Worm (Caenorhabditis elegans) whole organism, dauer: ENCODE data around the gene F32H5.4.

Source experiments
- unc-62 ChIP-seq: sonication (generic microtip); optimal IDR thresholded peaks from 2 replicates; lab custom pipeline; 2017; ENCODE audit warnings: missing biosample characterization, missing genetic modification reagents, missing genetic modification characterization

F32H5.4 gene

DNA sequence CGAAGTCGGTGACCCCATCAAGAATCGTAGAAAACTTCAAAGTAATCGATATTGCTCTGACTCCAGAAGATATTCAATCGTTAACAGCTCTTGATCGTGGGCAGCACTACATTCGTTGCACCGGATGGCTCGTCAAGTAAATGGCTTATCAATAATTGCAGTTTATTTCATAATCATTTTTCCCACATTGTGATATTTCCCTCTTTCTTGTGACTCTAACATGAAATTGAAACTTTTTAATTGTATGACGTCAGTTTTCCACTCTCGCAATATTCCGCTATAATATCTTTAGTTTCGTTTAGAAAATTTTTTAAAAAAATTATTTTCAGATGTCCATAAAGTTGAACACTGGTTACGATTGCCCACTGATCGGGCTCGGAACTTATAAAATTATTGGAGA is 47.6 kb downstream of the F32H5.4 start, which contains the start of gene F53F1.3:
Gene F53F1.3, plus strand, starts transcription at position 330 of the 400 bp plus-strand sequence.
- no peak for TF ChIP-seq unc-62 (GFP tag; lab: Kevin White, UChicago)

DNA sequence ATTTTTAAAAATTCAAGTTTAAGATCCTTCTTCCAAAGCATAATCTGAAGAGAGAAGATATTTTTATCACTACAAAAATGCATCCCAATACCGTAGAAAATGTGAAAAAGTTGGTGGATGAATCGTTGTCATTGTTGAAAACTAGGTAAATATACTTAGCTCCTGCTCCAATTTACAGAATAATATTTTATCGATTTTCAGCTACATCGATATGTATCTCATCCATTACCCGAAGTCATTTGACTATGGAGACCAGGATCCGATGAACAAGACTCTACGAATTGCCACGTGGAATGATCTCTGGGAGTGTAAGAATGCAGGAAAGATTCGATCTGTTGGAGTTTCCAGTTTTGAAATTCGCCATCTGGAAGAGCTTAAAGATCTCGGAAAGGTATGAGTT is 48.1 kb downstream of the F32H5.4 start:
- TF ChIP-seq unc-62 (GFP tag; lab: Kevin White, UChicago), result no peak

DNA sequence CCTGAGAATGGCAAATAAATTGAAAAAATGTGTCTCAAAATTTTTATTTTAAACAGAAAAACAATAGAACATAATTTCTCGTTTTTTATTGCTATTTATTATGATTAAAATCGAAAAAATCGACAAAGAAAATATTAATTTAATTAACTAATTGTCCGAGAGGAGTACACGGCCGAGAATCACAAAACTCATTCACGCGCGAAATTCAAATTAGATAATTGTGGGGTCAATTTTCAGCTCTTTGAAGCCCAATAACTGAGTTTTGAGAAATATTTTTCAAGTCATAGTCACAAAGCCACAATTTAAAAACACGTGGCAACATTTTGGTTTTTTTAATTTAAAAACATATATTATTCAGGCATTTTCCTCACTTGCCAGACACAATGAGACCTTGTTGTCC is 48.7 kb downstream of the F32H5.4 start:
- TF ChIP-seq unc-62 (GFP tag; lab: Kevin White, UChicago), result no peak

DNA sequence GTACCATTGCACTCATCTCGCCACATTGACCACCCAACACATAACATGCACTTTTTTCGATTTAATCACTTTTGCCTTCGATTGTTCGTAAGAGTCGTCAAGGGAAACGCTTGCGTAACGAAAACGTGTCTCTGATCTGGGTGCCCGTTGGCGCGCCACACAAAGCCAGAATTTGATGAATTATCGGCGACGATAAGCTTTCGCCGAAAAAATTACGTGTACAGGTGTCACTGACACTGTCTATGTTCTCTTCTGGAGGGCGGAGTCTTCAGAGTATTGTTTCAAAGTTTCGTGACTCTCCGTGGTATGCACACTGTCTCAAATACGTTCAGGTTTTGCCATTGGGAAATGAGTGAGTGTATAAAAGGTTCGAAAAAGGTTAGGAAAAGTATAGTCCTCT is 50.3 kb downstream of the F32H5.4 start, which contains the start of gene F53F1.4:
Gene F53F1.4, plus strand, starts transcription at position 390 of the 400 bp plus-strand sequence.
- TF ChIP-seq unc-62 (GFP tag; lab: Kevin White, UChicago), result no peak

DNA sequence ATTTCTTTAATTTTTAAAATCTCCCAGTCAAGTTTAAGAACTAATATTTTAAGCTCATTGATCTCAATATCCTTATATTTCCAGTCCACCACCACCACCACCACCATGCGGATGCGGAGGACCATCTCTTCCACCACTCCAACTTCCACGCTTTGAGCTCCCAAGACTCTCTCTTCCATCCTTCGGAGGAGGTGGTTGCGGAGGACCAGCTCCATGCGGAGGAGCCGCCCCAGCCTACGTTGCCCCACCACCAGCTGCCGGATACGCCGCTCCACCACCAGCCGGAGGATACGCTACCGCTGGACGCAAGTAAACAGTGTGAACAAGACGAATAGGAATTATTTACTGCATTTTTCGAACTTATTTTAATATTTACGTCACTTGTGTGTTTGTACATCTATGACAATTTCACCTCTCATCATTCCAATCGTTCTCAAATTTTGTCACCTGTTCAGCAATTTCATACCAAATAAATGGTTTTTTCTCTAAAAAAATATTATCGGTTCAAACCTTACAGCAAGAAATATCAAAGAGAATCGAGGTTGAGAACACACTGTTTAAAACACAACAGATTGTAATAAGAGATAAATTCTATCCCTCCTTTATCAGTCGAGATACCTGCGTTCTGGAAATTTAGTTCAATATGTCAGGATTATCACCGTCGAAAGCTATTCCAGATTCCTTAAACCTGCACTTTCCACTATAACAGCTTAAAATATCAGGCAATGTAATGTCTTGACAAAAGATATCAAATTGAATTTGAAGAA is 51.1 kb downstream of the F32H5.4 start:
- TF ChIP-seq unc-62 (GFP tag; lab: Kevin White, UChicago), result no peak

DNA sequence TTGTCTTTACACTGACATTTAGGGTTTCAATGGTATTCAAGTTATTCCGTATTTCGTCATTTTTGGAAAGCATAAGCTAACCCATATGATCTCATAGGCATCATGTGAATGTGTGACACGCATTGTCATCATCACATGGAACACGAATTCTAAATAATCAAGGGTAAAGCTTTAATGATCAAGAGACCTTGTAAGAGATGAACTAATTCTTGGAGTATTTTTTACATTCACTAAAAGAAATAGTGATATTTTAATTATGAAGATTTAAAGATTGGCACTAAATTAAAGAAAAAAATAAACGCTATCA is 51.6 kb downstream of the F32H5.4 start:
- TF ChIP-seq unc-62 (GFP tag; lab: Kevin White, UChicago), result no peak
